Fruit fly (Drosophila melanogaster): ENCODE results near the gene Nrg.
A peak's percentile ranks its signal among the peaks of the same experiment; 100 is the strongest.

Gene Nrg

dm6 chrX:8510731-8511130, 6.4 kb upstream of the Nrg start:
- TF ChIP-seq CG10209 (GFP tag; optimal IDR thresholded peaks at IDR 0.05) (no peak), ken (GFP tag; IDR thresholded peaks at IDR 0.05) (no peak), TFAM (GFP tag; optimal IDR thresholded peaks at IDR 0.05) (no peak), al (GFP tag; IDR thresholded peaks at IDR 0.05) (no peak), Med (GFP tag) (peak; percentile 6), nmo (GFP tag; optimal IDR thresholded peaks at IDR 0.05) (no peak), CkIIα-i1 (GFP tag; IDR thresholded peaks at IDR 0.05) (no peak), usp (GFP tag; optimal IDR thresholded peaks at IDR 0.05) (no peak), Jarid2 (GFP tag; optimal IDR thresholded peaks at IDR 0.05) (no peak), CG3726 (GFP tag; IDR thresholded peaks at IDR 0.05) (no peak), Camta (GFP tag; optimal IDR thresholded peaks at IDR 0.05) (no peak), grau (tag; optimal IDR thresholded peaks at IDR 0.05) (no peak), CG8290 (GFP tag; optimal IDR thresholded peaks at IDR 0.05) (peak; percentile 64), CG8290 (tag; optimal IDR thresholded peaks at IDR 0.05) (no peak), Optix (GFP tag; IDR thresholded peaks at IDR 0.05) (no peak), CG11247 (GFP tag; IDR thresholded peaks at IDR 0.05) (no peak), grn (GFP tag; optimal IDR thresholded peaks at IDR 0.05) (no peak), NC2α (GFP tag; optimal IDR thresholded peaks at IDR 0.05) (no peak), CG10462 (GFP tag; optimal IDR thresholded peaks at IDR 0.05) (no peak), dmrt11E (tag; optimal IDR thresholded peaks at IDR 0.05) (no peak), abd-A (tag; optimal IDR thresholded peaks at IDR 0.05) (no peak), CG2678 (tag; optimal IDR thresholded peaks at IDR 0.05) (peak; percentile 14), CG3838 (GFP tag; optimal IDR thresholded peaks at IDR 0.05) (no peak), CG34422 (GFP tag; IDR thresholded peaks at IDR 0.05) (no peak), NfI (GFP tag; optimal IDR thresholded peaks at IDR 0.05) (no peak), Gsc (GFP tag; IDR thresholded peaks at IDR 0.05) (no peak), CG10366 (GFP tag; IDR thresholded peaks at IDR 0.05) (no peak), cas (GFP tag; IDR thresholded peaks at IDR 0.05) (no peak), CG7556 (GFP tag; optimal IDR thresholded peaks at IDR 0.05) (no peak), CG10431 (GFP tag; optimal IDR thresholded peaks at IDR 0.05) (no peak), CG18764 (GFP tag; optimal IDR thresholded peaks at IDR 0.05) (peak; percentile 74), Atf3 (GFP tag; optimal IDR thresholded peaks at IDR 0.05) (no peak), Hr51 (GFP tag; optimal IDR thresholded peaks at IDR 0.05) (no peak), MTF-1 (GFP tag; optimal IDR thresholded peaks at IDR 0.05; ENCODE audit: borderline replicate concordance) (no peak), Ptx1 (GFP tag; IDR thresholded peaks at IDR 0.05) (no peak), ase (GFP tag; IDR thresholded peaks at IDR 0.05) (no peak), CG17328 (GFP tag; IDR thresholded peaks at IDR 0.05) (no peak), fd3F (GFP tag; optimal IDR thresholded peaks at IDR 0.05) (no peak), CG16779 (GFP tag; IDR thresholded peaks at IDR 0.05) (no peak), CG4328 (GFP tag; optimal IDR thresholded peaks at IDR 0.05) (no peak), so (GFP tag; IDR thresholded peaks at IDR 0.05) (no peak), CG7987 (GFP tag; optimal IDR thresholded peaks at IDR 0.05) (no peak), CG10274 (GFP tag; optimal IDR thresholded peaks at IDR 0.05) (no peak), tll (GFP tag; optimal IDR thresholded peaks at IDR 0.05) (peak in 1 of 2 experiments; percentile 38), CTCF (GFP tag; optimal IDR thresholded peaks at IDR 0.05) (no peak), dati (GFP tag; IDR thresholded peaks at IDR 0.05) (no peak), C15 (GFP tag; IDR thresholded peaks at IDR 0.05) (no peak), CG6689 (GFP tag; IDR thresholded peaks at IDR 0.05) (no peak), CG7357 (GFP tag; IDR thresholded peaks at IDR 0.05) (no peak), stc (GFP tag; IDR thresholded peaks at IDR 0.05) (no peak), tup (GFP tag; optimal IDR thresholded peaks at IDR 0.05) (no peak), pb (GFP tag; optimal IDR thresholded peaks at IDR 0.05) (no peak), Sox100B (GFP tag; optimal IDR thresholded peaks at IDR 0.05) (no peak), CG14965 (GFP tag; optimal IDR thresholded peaks at IDR 0.05; ENCODE audit: borderline replicate concordance) (no peak)
